Fruit fly (Drosophila melanogaster): ENCODE data around the gene Uba4.

- no peak for TF ChIP-seq CG14711 (tag; optimal IDR thresholded peaks at IDR 0.05)
- no peak for TF ChIP-seq kay (GFP tag; ENCODE audit: borderline replicate concordance)
- no peak for TF ChIP-seq cnc (optimal IDR thresholded peaks at IDR 0.05)
These were observed 25.4 kb downstream of the Uba4 start for dm6 chr2L:8542639-8543038.
